Worm (Caenorhabditis elegans): ENCODE measurements around the gene col-184.

col-184 gene

DNA sequence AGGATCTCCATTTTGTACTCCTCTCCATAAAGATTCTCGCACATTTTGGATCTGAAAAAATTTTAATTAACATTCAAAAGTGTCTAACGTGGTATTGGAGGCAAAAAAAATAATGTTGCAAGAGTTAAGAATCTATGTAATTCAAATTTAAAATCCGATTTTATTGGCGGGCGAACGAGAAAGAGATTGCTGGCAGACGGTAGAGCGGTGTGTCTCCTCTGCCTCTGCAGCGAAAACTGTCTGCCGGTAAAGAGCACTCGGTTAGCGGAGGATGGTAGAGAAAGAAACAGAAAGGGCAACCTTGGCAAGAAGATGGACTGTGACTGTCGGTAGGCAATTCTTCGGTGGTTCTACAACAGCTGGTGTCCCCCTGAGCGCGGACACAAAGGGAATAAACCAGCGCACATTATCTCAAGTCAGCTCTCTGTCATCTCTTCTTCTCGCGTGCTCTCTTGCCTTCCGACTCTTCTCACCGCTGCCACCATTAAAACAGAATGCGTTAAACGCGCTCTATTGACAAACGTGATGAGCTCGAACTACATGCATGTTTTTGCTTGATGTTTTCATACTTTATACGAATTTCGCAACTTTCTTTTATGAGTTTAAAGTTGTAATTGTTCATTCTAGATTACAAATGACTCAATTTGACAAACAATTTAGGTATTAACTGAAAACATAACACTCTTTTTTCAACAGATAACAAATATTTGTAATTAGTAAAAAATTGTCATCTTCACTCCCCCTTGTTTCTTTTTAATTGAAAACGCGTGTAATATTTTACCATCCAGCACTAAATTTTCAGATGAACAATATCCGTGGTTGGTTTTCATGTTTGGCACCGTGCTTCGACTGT, 49.8 kb downstream of the col-184 start, which contains the start of the genes cdk-4 and F18H3.1 (continued):
- TF ChIP-seq dox-1 (GFP tag; IDR thresholded peaks at IDR 0.05) (peak; percentile 67), aptf-3 (GFP tag; IDR thresholded peaks at IDR 0.05) (no peak), ztf-6 (GFP tag; IDR thresholded peaks at IDR 0.05) (no peak), ztf-18 (tag; optimal IDR thresholded peaks at IDR 0.05) (no peak), T07F8.4 (tag; optimal IDR thresholded peaks at IDR 0.05) (no peak), him-1 (tag; optimal IDR thresholded peaks at IDR 0.05) (no peak), tbp1 (GFP tag; optimal IDR thresholded peaks at IDR 0.05) (no peak), B0019.2 (GFP tag; conservative IDR thresholded peaks at IDR 0.05) (no peak), hsf-1 (GFP tag; IDR thresholded peaks at IDR 0.05) (no peak), lin-54 (GFP tag; optimal IDR thresholded peaks at IDR 0.05) (no peak), ceh-58 (GFP tag; IDR thresholded peaks at IDR 0.05) (no peak), die-1 (tag; optimal IDR thresholded peaks at IDR 0.05) (no peak), sdz-38 (tag; optimal IDR thresholded peaks at IDR 0.05) (no peak), B0261.1 (tag; optimal IDR thresholded peaks at IDR 0.05) (no peak), lin-40 (tag; optimal IDR thresholded peaks at IDR 0.05) (no peak), repo-1 (tag; optimal IDR thresholded peaks at IDR 0.05) (no peak), Y53G8AR.9 (GFP tag; conservative IDR thresholded peaks at IDR 0.05) (no peak), dpff-1 (tag; optimal IDR thresholded peaks at IDR 0.05) (no peak), hlh-12 (tag; optimal IDR thresholded peaks at IDR 0.05) (no peak), K12H6.12 (tag; optimal IDR thresholded peaks at IDR 0.05) (peak; percentile 40), ceh-27 (GFP tag; optimal IDR thresholded peaks at IDR 0.05) (no peak), nhr-27 (tag; optimal IDR thresholded peaks at IDR 0.05) (no peak), nhr-80 (tag; optimal IDR thresholded peaks at IDR 0.05) (peak; percentile 55), gei-17 (GFP tag; optimal IDR thresholded peaks at IDR 0.05) (no peak), bed-2 (GFP tag; IDR thresholded peaks at IDR 0.05) (no peak), ceh-91 (GFP tag; IDR thresholded peaks at IDR 0.05) (no peak), F39B2.1 (GFP tag; IDR thresholded peaks at IDR 0.05) (no peak), madf-10 (tag; optimal IDR thresholded peaks at IDR 0.05) (no peak), F57C9.4 (tag; optimal IDR thresholded peaks at IDR 0.05) (no peak), lsl-1 (GFP tag; optimal IDR thresholded peaks at IDR 0.05) (no peak), madf-6 (GFP tag; IDR thresholded peaks at IDR 0.05) (no peak), mcd-1 (GFP tag; IDR thresholded peaks at IDR 0.05) (peak; percentile 51), efl-1 (GFP tag; optimal IDR thresholded peaks at IDR 0.05) (no peak), atf-7 (tag; optimal IDR thresholded peaks at IDR 0.05) (no peak), ceh-79 (tag; optimal IDR thresholded peaks at IDR 0.05) (no peak), lin-35 (GFP tag; optimal IDR thresholded peaks at IDR 0.05) (no peak), Y56A3A.18 (GFP tag; IDR thresholded peaks at IDR 0.05) (no peak)
